Fruit fly (Drosophila melanogaster) whole organism, wandering third instar larva: Measurements from ENCODE around the gene Uch.

Experiments used
- Abd-B ChIP-seq: fragments of >200 bp; optimal IDR thresholded peaks from 2 replicates; lab custom pipeline; 2017; ENCODE audit warnings: missing biosample characterization, missing genetic modification characterization
- CG32264 ChIP-seq: fragments of 200-800 bp; sonication (Bioruptor generic); optimal IDR thresholded peaks from 2 replicates; lab custom pipeline; 2016; ENCODE audit warnings: missing biosample characterization, missing genetic modification characterization
- CG9705 ChIP-seq: fragments of 200-800 bp; sonication (Bioruptor generic); optimal IDR thresholded peaks from 2 replicates; lab custom pipeline; 2018; ENCODE audit warnings: missing biosample characterization, mild to moderate bottlenecking, missing genetic modification characterization
- CrebA ChIP-seq: fragments of 200-800 bp; sonication (Bioruptor generic); optimal IDR thresholded peaks from 2 replicates; lab custom pipeline; 2016; ENCODE audit warnings: missing biosample characterization, mild to moderate bottlenecking, missing genetic modification characterization, borderline replicate concordance
- Dfd ChIP-seq: fragments of >200 bp; optimal IDR thresholded peaks from 2 replicates; lab custom pipeline; 2017; ENCODE audit warnings: missing biosample characterization, missing genetic modification characterization
- Dif ChIP-seq: fragments of 200-275, 200-300 bp; sonication (Bioruptor generic); optimal IDR thresholded peaks from 2 replicates; lab custom pipeline; 2018; ENCODE audit warnings: missing biosample characterization, missing genetic modification characterization; ENCODE audit not compliant: partially characterized antibody
- GATAd ChIP-seq: sonication (Bioruptor generic); optimal IDR thresholded peaks from 2 replicates; lab custom pipeline; 2016; ENCODE audit warnings: missing biosample characterization, missing genetic modification characterization
- HLH106 ChIP-seq: fragments of 200-800 bp; optimal IDR thresholded peaks from 3 replicates; lab custom pipeline; 2019; ENCODE audit warnings: missing biosample characterization, mild to moderate bottlenecking, missing genetic modification characterization, moderate library complexity
- Hnf4 ChIP-seq: fragments of 200-800 bp; sonication (Bioruptor generic); optimal IDR thresholded peaks from 2 replicates; lab custom pipeline; 2016; ENCODE audit warnings: missing biosample characterization, mild to moderate bottlenecking, missing genetic modification characterization
- Hr78 ChIP-seq: fragments of >200 bp; optimal IDR thresholded peaks from 2 replicates; lab custom pipeline; 2017; ENCODE audit warnings: missing biosample characterization, missing genetic modification characterization
- Hr83 ChIP-seq: fragments of 200-300 bp; sonication (Bioruptor generic); optimal IDR thresholded peaks from 2 replicates; lab custom pipeline; 2016; ENCODE audit warnings: missing biosample characterization, mild to moderate bottlenecking, missing genetic modification characterization, moderate library complexity; ENCODE audit not compliant: poor library complexity, severe bottlenecking
- Jra ChIP-seq: sonication (Bioruptor generic); optimal IDR thresholded peaks from 2 replicates; lab custom pipeline; 2016; ENCODE audit warnings: missing biosample characterization, missing genetic modification characterization
- Mio ChIP-seq: sonication (Bioruptor generic); optimal IDR thresholded peaks from 2 replicates; lab custom pipeline; 2016; ENCODE audit warnings: missing biosample characterization, missing genetic modification characterization
- Myc ChIP-seq: fragments of >200 bp; optimal IDR thresholded peaks from 2 replicates; lab custom pipeline; 2017
- N ChIP-seq: fragments of >200 bp; optimal IDR thresholded peaks from 2 replicates; lab custom pipeline; 2018; ENCODE audit warnings: missing biosample characterization, missing external identifiers, missing genetic modification characterization
- OdsH ChIP-seq: fragments of 200-800 bp; sonication (Bioruptor generic); optimal IDR thresholded peaks from 2 replicates; lab custom pipeline; 2016; ENCODE audit warnings: missing biosample characterization, mild to moderate bottlenecking, missing genetic modification characterization
- Rel ChIP-seq, 2 experiments: fragments of 200-800 bp; sonication (Bioruptor generic) in 1 of 2; optimal IDR thresholded peaks; 2 replicates in 1 of 2; 3 replicates in 1 of 2; lab custom pipeline; 2016 to 2019; ENCODE audit warnings: mild to moderate bottlenecking in 2 of 2, missing biosample characterization in 2 of 2, missing genetic modification characterization in 2 of 2, moderate library complexity in 1 of 2
- Sp1 ChIP-seq: fragments of 200-800 bp; sonication (Bioruptor generic); optimal IDR thresholded peaks from 3 replicates; lab custom pipeline; 2019; ENCODE audit warnings: missing biosample characterization, mild to moderate bottlenecking, missing genetic modification characterization, moderate library complexity
- Vsx2 ChIP-seq: fragments of 200-300, 225-300 bp; sonication (Bioruptor generic); optimal IDR thresholded peaks from 2 replicates; lab custom pipeline; 2018; ENCODE audit warnings: missing biosample characterization, missing genetic modification characterization; ENCODE audit not compliant: partially characterized antibody
- br ChIP-seq: fragments of 200-800 bp; sonication (Bioruptor generic); optimal IDR thresholded peaks from 2 replicates; lab custom pipeline; 2016; ENCODE audit warnings: missing biosample characterization, missing genetic modification characterization
- brk ChIP-seq: fragments of 200-800 bp; sonication (Bioruptor generic); optimal IDR thresholded peaks from 2 replicates; lab custom pipeline; 2016; ENCODE audit warnings: missing biosample characterization, mild to moderate bottlenecking, missing genetic modification characterization
- dl ChIP-seq, 2 experiments: fragments of 175-275, 200-275 bp in 1 of 2; fragments of 200-275 bp in 1 of 2; sonication (Bioruptor generic); optimal IDR thresholded peaks; lab custom pipeline; 2018; ENCODE audit warnings: mild to moderate bottlenecking in 2 of 2, missing biosample characterization in 2 of 2, missing genetic modification characterization in 2 of 2, moderate library complexity in 2 of 2; ENCODE audit not compliant: partially characterized antibody in 2 of 2, insufficient read depth in 1 of 2
- dmrt93B ChIP-seq: fragments of 200-800 bp; sonication (Bioruptor generic); optimal IDR thresholded peaks from 2 replicates; lab custom pipeline; 2018; ENCODE audit warnings: missing biosample characterization, mild to moderate bottlenecking, missing genetic modification characterization
- dsf ChIP-seq: sonication (Bioruptor generic); optimal IDR thresholded peaks from 2 replicates; lab custom pipeline; 2016; ENCODE audit warnings: missing biosample characterization, missing genetic modification characterization, borderline replicate concordance
- ey ChIP-seq: fragments of 200-800 bp; sonication (Bioruptor generic); optimal IDR thresholded peaks from 2 replicates; lab custom pipeline; 2016; ENCODE audit warnings: missing biosample characterization, missing genetic modification characterization
- foxo ChIP-seq, 2 experiments: fragments of 200-800 bp; sonication (Bioruptor generic); optimal IDR thresholded peaks; 2 replicates in 1 of 2; 3 replicates in 1 of 2; lab custom pipeline; 2016 to 2017; ENCODE audit warnings: missing biosample characterization in 2 of 2, missing genetic modification characterization in 2 of 2
- fru ChIP-seq: fragments of 200-800 bp; sonication (Bioruptor generic); optimal IDR thresholded peaks from 3 replicates; lab custom pipeline; 2016; ENCODE audit warnings: missing biosample characterization, mild to moderate bottlenecking, missing genetic modification characterization
- h ChIP-seq: fragments of 200-800 bp; sonication (Bioruptor generic); optimal IDR thresholded peaks from 3 replicates; lab custom pipeline; 2016; ENCODE audit warnings: missing biosample characterization, mild to moderate bottlenecking, missing genetic modification characterization
- jim ChIP-seq: fragments of 175-275, 200-325 bp; sonication (Bioruptor generic); optimal IDR thresholded peaks from 2 replicates; lab custom pipeline; 2016; ENCODE audit warnings: missing biosample characterization, mild to moderate bottlenecking, missing genetic modification characterization
- lola ChIP-seq: fragments of >200 bp; optimal IDR thresholded peaks from 2 replicates; lab custom pipeline; 2017; ENCODE audit warnings: missing biosample characterization, missing genetic modification characterization
- pan ChIP-seq: fragments of >200 bp; optimal IDR thresholded peaks from 2 replicates; lab custom pipeline; 2017
- psq ChIP-seq: fragments of 200-800 bp; sonication (Bioruptor generic); optimal IDR thresholded peaks from 3 replicates; lab custom pipeline; 2017; ENCODE audit warnings: missing biosample characterization, mild to moderate bottlenecking, missing genetic modification characterization, moderate library complexity
- rgr ChIP-seq: fragments of 200-800 bp; sonication (Bioruptor generic); optimal IDR thresholded peaks from 3 replicates; lab custom pipeline; 2016; ENCODE audit warnings: missing biosample characterization, mild to moderate bottlenecking, missing genetic modification characterization
- sage ChIP-seq: fragments of 200-800 bp; sonication (Bioruptor generic); optimal IDR thresholded peaks from 2 replicates; lab custom pipeline; 2016; ENCODE audit warnings: missing biosample characterization, mild to moderate bottlenecking, missing genetic modification characterization
- sv ChIP-seq: fragments of 200-800 bp; sonication (Bioruptor generic); optimal IDR thresholded peaks from 3 replicates; lab custom pipeline; 2016; ENCODE audit warnings: missing biosample characterization, missing genetic modification characterization
- tai ChIP-seq: sonication (Bioruptor generic); optimal IDR thresholded peaks from 2 replicates; lab custom pipeline; 2016; ENCODE audit warnings: missing biosample characterization, missing genetic modification characterization
- usp ChIP-seq: fragments of >200 bp; optimal IDR thresholded peaks from 2 replicates; lab custom pipeline; 2017; ENCODE audit warnings: missing biosample characterization, missing genetic modification characterization
- woc ChIP-seq: sonication (Bioruptor generic); optimal IDR thresholded peaks from 2 replicates; lab custom pipeline; 2016; ENCODE audit warnings: missing biosample characterization, mild to moderate bottlenecking, missing genetic modification characterization

Uch gene

dm6 chr2L:2180665-2181064 lies 33.3 kb downstream of the Uch start:
- TF ChIP-seq fru (GFP tag; lab: Kevin White, UChicago) (no peak), GATAd (GFP tag; lab: Kevin White, UChicago) (no peak), sage (GFP tag; lab: Kevin White, UChicago) (no peak), Vsx2 (GFP tag; lab: Kevin White, UChicago) (no peak), Dif (no peak), br (GFP tag; lab: Kevin White, UChicago) (no peak), CG32264 (GFP tag; lab: Kevin White, UChicago) (no peak), Hr78 (no peak), N (GFP tag; lab: Kevin White, UChicago) (no peak), Hr83 (GFP tag; lab: Kevin White, UChicago) (no peak), Rel (GFP tag; optimal IDR thresholded peaks at IDR 0.05; lab: Kevin White, UChicago) (no peak), Rel (tag; optimal IDR thresholded peaks at IDR 0.05; lab: Kevin White, UChicago) (no peak), jim (GFP tag; lab: Kevin White, UChicago) (no peak), CG9705 (GFP tag; lab: Kevin White, UChicago) (no peak), h (no peak), pan (lab: Kevin White, UChicago) (no peak)

DNA sequence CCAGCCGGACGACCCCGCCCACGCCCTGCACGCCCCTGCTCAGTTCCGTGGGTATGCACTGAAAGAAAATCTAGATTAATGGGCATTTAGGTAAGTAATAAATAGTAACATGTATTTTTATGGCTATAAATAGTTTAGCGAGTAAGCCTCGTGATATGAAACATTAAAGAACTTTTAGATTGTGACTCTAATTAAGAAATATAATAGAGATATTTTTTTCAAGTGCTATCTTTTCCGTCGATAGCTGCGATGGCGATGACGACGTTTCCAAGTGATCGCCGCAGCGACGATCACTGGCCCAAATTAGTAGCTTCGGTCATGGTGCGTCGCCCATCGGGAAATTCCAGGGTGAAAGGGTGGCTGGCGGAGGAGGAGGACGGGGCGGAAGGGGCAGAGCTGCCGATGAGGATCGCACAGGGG lies 33.9 kb downstream of the Uch start:
- TF ChIP-seq Hr78 (no peak), Vsx2 (GFP tag; lab: Kevin White, UChicago) (no peak), Hr83 (GFP tag; lab: Kevin White, UChicago) (no peak), GATAd (GFP tag; lab: Kevin White, UChicago) (no peak), dsf (GFP tag; lab: Kevin White, UChicago) (no peak), tai (GFP tag; lab: Kevin White, UChicago) (no peak), ey (GFP tag; lab: Kevin White, UChicago) (peak; percentile 69), Mio (no peak), jim (GFP tag; lab: Kevin White, UChicago) (no peak), h (peak; percentile 77), fru (GFP tag; lab: Kevin White, UChicago) (peak; percentile 75), psq (GFP tag; lab: Kevin White, UChicago) (peak; percentile 64), Jra (GFP tag; lab: Kevin White, UChicago) (peak; percentile 14), br (GFP tag; lab: Kevin White, UChicago) (peak; percentile 63), Sp1 (GFP tag; lab: Kevin White, UChicago) (peak; percentile 68), lola (GFP tag; lab: Kevin White, UChicago) (no peak), Abd-B (GFP tag; lab: Kevin White, UChicago) (no peak), CG32264 (GFP tag; lab: Kevin White, UChicago) (peak; percentile 26), brk (no peak), Hnf4 (GFP tag; lab: Kevin White, UChicago) (peak; percentile 57), dl (GFP tag; optimal IDR thresholded peaks at IDR 0.05; lab: Kevin White, UChicago; ENCODE audit: insufficient read depth in 1 of 2, partially characterized antibody in 2 of 2) (no peak), rgr (peak; percentile 79), woc (GFP tag; lab: Kevin White, UChicago) (no peak), CrebA (no peak), sage (GFP tag; lab: Kevin White, UChicago) (peak; percentile 50), OdsH (peak; percentile 67), dmrt93B (GFP tag; lab: Kevin White, UChicago) (peak; percentile 40), HLH106 (tag; lab: Kevin White, UChicago) (peak; percentile 71), Dfd (GFP tag; lab: Kevin White, UChicago) (no peak), CG9705 (GFP tag; lab: Kevin White, UChicago) (no peak), sv (GFP tag; lab: Kevin White, UChicago) (peak; percentile 64), Myc (lab: Kevin White, UChicago) (no peak), usp (no peak), foxo (GFP tag; optimal IDR thresholded peaks at IDR 0.05; lab: Kevin White, UChicago) (peak in 1 of 2 experiments; percentile 81), N (GFP tag; lab: Kevin White, UChicago) (no peak), Dif (no peak), Rel (GFP tag; optimal IDR thresholded peaks at IDR 0.05; lab: Kevin White, UChicago) (no peak), Rel (tag; optimal IDR thresholded peaks at IDR 0.05; lab: Kevin White, UChicago) (no peak), pan (lab: Kevin White, UChicago) (no peak)
